Fruit fly (Drosophila melanogaster): ENCODE data around the gene Myb.

Gene Myb

dm6 chrX:15889780-15890608 is 32.4 kb upstream of the Myb start, which contains the start of the genes MSBP and CG15916 (continued):
- TF ChIP-seq topi (GFP tag; optimal IDR thresholded peaks at IDR 0.05) (peak; percentile 32), Lpt (GFP tag; optimal IDR thresholded peaks at IDR 0.05) (peak; percentile 3), svp (GFP tag) (peak; percentile 98), Ets21C (GFP tag; optimal IDR thresholded peaks at IDR 0.05) (no peak), Hr39 (GFP tag; optimal IDR thresholded peaks at IDR 0.05) (peak; percentile 15), CG11294 (GFP tag; IDR thresholded peaks at IDR 0.05) (no peak), eg (GFP tag; IDR thresholded peaks at IDR 0.05) (no peak; the same call in 2 of the 3 replicates), salr (GFP tag; optimal IDR thresholded peaks at IDR 0.05) (peak in 1 of 2 experiments; percentile 24), CG3919 (GFP tag; optimal IDR thresholded peaks at IDR 0.05) (no peak), pdm3 (GFP tag; optimal IDR thresholded peaks at IDR 0.05) (peak; percentile 49), OdsH (GFP tag; optimal IDR thresholded peaks at IDR 0.05) (peak; percentile 54), CG6792 (GFP tag; optimal IDR thresholded peaks at IDR 0.05) (no peak), Sox102F (GFP tag; optimal IDR thresholded peaks at IDR 0.05) (no peak), fd85E (GFP tag; optimal IDR thresholded peaks at IDR 0.05) (no peak), Sox15 (GFP tag; optimal IDR thresholded peaks at IDR 0.05) (peak; percentile 41), CG10631 (GFP tag; optimal IDR thresholded peaks at IDR 0.05) (peak; percentile 41), CG6854 (GFP tag; optimal IDR thresholded peaks at IDR 0.05) (no peak), CG31627 (GFP tag; optimal IDR thresholded peaks at IDR 0.05) (peak; percentile 26)

DNA sequence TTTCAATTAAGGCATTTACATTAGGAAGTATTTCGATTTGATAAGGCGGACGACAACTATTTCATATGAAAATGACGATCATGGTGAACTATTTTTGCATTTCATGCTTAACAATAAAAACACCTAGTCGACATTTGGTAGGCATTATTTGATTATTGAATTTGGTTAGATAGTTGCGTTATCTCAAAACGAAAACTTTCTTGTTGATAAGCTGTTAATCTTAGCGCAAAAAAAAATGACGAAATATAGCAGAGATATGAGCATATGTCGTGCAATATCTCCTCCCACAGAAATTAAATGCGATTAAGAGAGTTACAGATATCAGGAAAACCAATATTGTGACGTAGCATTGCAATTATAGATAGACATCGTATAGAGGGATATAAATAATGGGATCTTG is 31.1 kb upstream of the Myb start:
- TF ChIP-seq CG8119 (GFP tag; IDR thresholded peaks at IDR 0.05) (no peak), fkh (GFP tag; optimal IDR thresholded peaks at IDR 0.05) (no peak), acj6 (GFP tag; optimal IDR thresholded peaks at IDR 0.05) (no peak), cyc (GFP tag; optimal IDR thresholded peaks at IDR 0.05) (no peak), spab (GFP tag; optimal IDR thresholded peaks at IDR 0.05) (no peak), dsx (GFP tag; optimal IDR thresholded peaks at IDR 0.05; ENCODE audit: poor library complexity, severe bottlenecking) (no peak), svp (GFP tag) (no peak), OdsH (GFP tag; optimal IDR thresholded peaks at IDR 0.05) (no peak), CG3919 (GFP tag; optimal IDR thresholded peaks at IDR 0.05) (no peak), Eip75B (GFP tag; optimal IDR thresholded peaks at IDR 0.05) (no peak), CG10631 (GFP tag; optimal IDR thresholded peaks at IDR 0.05) (no peak), CG6808 (GFP tag; optimal IDR thresholded peaks at IDR 0.05) (no peak), CG34406 (GFP tag; optimal IDR thresholded peaks at IDR 0.05) (no peak)

- TF ChIP-seq Hr39 (GFP tag; optimal IDR thresholded peaks at IDR 0.05): peak; percentile 6
- no peak for TF ChIP-seq CG10669 (GFP tag; optimal IDR thresholded peaks at IDR 0.05)
- TF ChIP-seq Sox14 (GFP tag; optimal IDR thresholded peaks at IDR 0.05): peak; percentile 12
- TF ChIP-seq Eip78C (GFP tag): peak; percentile 61
- peak; percentile 0 for TF ChIP-seq CG31627 (GFP tag; optimal IDR thresholded peaks at IDR 0.05)
- no peak for TF ChIP-seq fd85E (GFP tag; optimal IDR thresholded peaks at IDR 0.05)
These were observed 29.6 kb upstream of the Myb start, which contains the start of gene tay for dm6 chrX:15887247-15887616. tay (minus strand) TSS chrX:15887311.

dm6 chrX:15886411-15887246 is 29.0 kb upstream of the Myb start:
- TF ChIP-seq Eip93F (GFP tag; optimal IDR thresholded peaks at IDR 0.05) (peak; percentile 79), dsx (GFP tag; optimal IDR thresholded peaks at IDR 0.05; ENCODE audit: poor library complexity, severe bottlenecking) (peak; percentile 88), Blimp-1 (GFP tag; optimal IDR thresholded peaks at IDR 0.05) (no peak), CG11902 (GFP tag; optimal IDR thresholded peaks at IDR 0.05) (no peak), Lpt (GFP tag; optimal IDR thresholded peaks at IDR 0.05) (peak; percentile 91), achi (GFP tag; optimal IDR thresholded peaks at IDR 0.05) (no peak), CG16779 (tag; optimal IDR thresholded peaks at IDR 0.05) (peak; percentile 96), cyc (GFP tag; optimal IDR thresholded peaks at IDR 0.05) (no peak), CG10669 (GFP tag; optimal IDR thresholded peaks at IDR 0.05) (peak; percentile 89), Met (GFP tag; optimal IDR thresholded peaks at IDR 0.05) (no peak), fd85E (GFP tag; optimal IDR thresholded peaks at IDR 0.05) (peak; percentile 43), CG3032 (tag; optimal IDR thresholded peaks at IDR 0.05) (peak; percentile 90), CG34406 (GFP tag; optimal IDR thresholded peaks at IDR 0.05) (peak; percentile 74), fkh (GFP tag; optimal IDR thresholded peaks at IDR 0.05) (peak; percentile 87), net (GFP tag; optimal IDR thresholded peaks at IDR 0.05) (peak; percentile 92), fd59A (GFP tag; optimal IDR thresholded peaks at IDR 0.05) (peak; percentile 68), CG6808 (GFP tag; optimal IDR thresholded peaks at IDR 0.05) (peak; percentile 94), CG6163 (GFP tag; IDR thresholded peaks at IDR 0.05) (peak; percentile 98), CG32006 (GFP tag; optimal IDR thresholded peaks at IDR 0.05) (no peak), Sox15 (GFP tag; optimal IDR thresholded peaks at IDR 0.05) (no peak), salr (GFP tag; optimal IDR thresholded peaks at IDR 0.05) (peak in 1 of 2 experiments; percentile 81)

All from whole organism, prepupa.